Worm (Caenorhabditis elegans) whole organism, late embryonic: Measurements from ENCODE around the gene hmgs-1.

ENCODE experiments used
- C38D4.7 ChIP-seq: fragments of 200-800 bp; sonication (Bioruptor generic); optimal IDR thresholded peaks from 2 replicates; lab custom pipeline; 2018; ENCODE audit warnings: mild to moderate bottlenecking, missing genetic modification characterization, moderate library complexity, missing compliant biosample characterization
- K02D7.2 ChIP-seq: sonication (generic microtip); optimal IDR thresholded peaks from 2 replicates; lab custom pipeline; 2017; ENCODE audit warnings: mild to moderate bottlenecking, missing genetic modification characterization, missing compliant biosample characterization
- K09A11.1 ChIP-seq: sonication (generic microtip); optimal IDR thresholded peaks from 2 replicates; lab custom pipeline; 2017; ENCODE audit warnings: antibody characterized with exemption, mild to moderate bottlenecking, missing genetic modification characterization, missing compliant biosample characterization; ENCODE audit not compliant: insufficient read depth
- Y22D7AL.16 ChIP-seq: sonication (generic microtip); optimal IDR thresholded peaks from 2 replicates; lab custom pipeline; 2016; ENCODE audit warnings: missing genetic modification characterization, missing compliant biosample characterization
- ama-1 ChIP-seq: fragments of 150-350 bp; optimal IDR thresholded peaks from 2 replicates; lab custom pipeline; 2014
- ceh-14 ChIP-seq: sonication (generic microtip); optimal IDR thresholded peaks from 2 replicates; lab custom pipeline; 2016; ENCODE audit warnings: missing genotype, missing genetic modification characterization, missing compliant biosample characterization
- ceh-18 ChIP-seq: sonication (generic microtip); optimal IDR thresholded peaks from 2 replicates; lab custom pipeline; 2016; ENCODE audit warnings: missing genetic modification characterization, missing compliant biosample characterization
- ceh-2 ChIP-seq: sonication (generic microtip); optimal IDR thresholded peaks from 2 replicates; lab custom pipeline; 2016; ENCODE audit warnings: missing genotype, missing genetic modification characterization, missing compliant biosample characterization
- ceh-24 ChIP-seq: sonication (generic microtip); optimal IDR thresholded peaks from 2 replicates; lab custom pipeline; 2016; ENCODE audit warnings: mild to moderate bottlenecking, missing genetic modification characterization, missing compliant biosample characterization
- ceh-30 ChIP-seq: fragments of 150-350 bp; optimal IDR thresholded peaks from 2 replicates; lab custom pipeline; 2014; ENCODE audit warnings: missing biosample characterization, missing genetic modification characterization
- ceh-31 ChIP-seq: sonication (generic microtip); optimal IDR thresholded peaks from 2 replicates; lab custom pipeline; 2016; ENCODE audit warnings: missing genetic modification characterization, missing compliant biosample characterization
- ceh-45 ChIP-seq: fragments of 200-800 bp; sonication (Bioruptor generic); IDR thresholded peaks from 2 replicates; pipeline ENCODE4 v1.3.6; 2022; ENCODE audit warnings: missing genetic modification reagents, missing genetic modification characterization, missing compliant biosample characterization
- ceh-48 ChIP-seq: sonication (generic microtip); optimal IDR thresholded peaks from 2 replicates; lab custom pipeline; 2016; ENCODE audit warnings: missing genetic modification characterization, inconsistent platforms, missing compliant biosample characterization
- ceh-6 ChIP-seq: fragments of 200-800 bp; sonication (Bioruptor generic); optimal IDR thresholded peaks from 2 replicates; lab custom pipeline; 2018; ENCODE audit warnings: mild to moderate bottlenecking, missing genetic modification characterization, missing compliant biosample characterization
- che-1 ChIP-seq: sonication (generic microtip); optimal IDR thresholded peaks from 2 replicates; lab custom pipeline; 2016; ENCODE audit warnings: mild to moderate bottlenecking, missing genetic modification characterization, missing compliant biosample characterization
- dmd-4 ChIP-seq: sonication (generic microtip); optimal IDR thresholded peaks from 2 replicates; lab custom pipeline; 2016; ENCODE audit warnings: borderline replicate concordance, missing genetic modification characterization, missing compliant biosample characterization
- dve-1 ChIP-seq: sonication (generic microtip); optimal IDR thresholded peaks from 2 replicates; lab custom pipeline; 2017; ENCODE audit warnings: antibody characterized with exemption, mild to moderate bottlenecking, missing genetic modification characterization, missing compliant biosample characterization
- eyg-1 ChIP-seq: sonication (generic microtip); optimal IDR thresholded peaks from 2 replicates; lab custom pipeline; 2016; ENCODE audit warnings: missing genotype, missing genetic modification characterization, missing compliant biosample characterization
- fax-1 ChIP-seq: sonication (generic microtip); optimal IDR thresholded peaks from 2 replicates; lab custom pipeline; 2016; ENCODE audit warnings: missing genotype, missing genetic modification characterization, missing compliant biosample characterization
- fkh-10 ChIP-seq: fragments of 150-350 bp; optimal IDR thresholded peaks from 2 replicates; lab custom pipeline; 2014; ENCODE audit warnings: missing biosample characterization, missing genetic modification reagents, missing genetic modification characterization
- fkh-6 ChIP-seq: sonication (generic microtip); optimal IDR thresholded peaks from 2 replicates; lab custom pipeline; 2016; ENCODE audit warnings: missing genetic modification characterization, missing compliant biosample characterization
- hlh-13 ChIP-seq: fragments of 200-800 bp; sonication (Bioruptor generic); optimal IDR thresholded peaks from 2 replicates; lab custom pipeline; 2018; ENCODE audit warnings: mild to moderate bottlenecking, missing genetic modification characterization, missing compliant biosample characterization
- hlh-15 ChIP-seq: sonication (generic microtip); optimal IDR thresholded peaks from 2 replicates; lab custom pipeline; 2016; ENCODE audit warnings: missing genetic modification characterization, missing compliant biosample characterization
- hlh-30 ChIP-seq: sonication (generic microtip); optimal IDR thresholded peaks from 2 replicates; lab custom pipeline; 2017; ENCODE audit warnings: antibody characterized with exemption, missing genetic modification characterization, missing compliant biosample characterization; ENCODE audit not compliant: insufficient read depth
- hlh-8 ChIP-seq: sonication (generic microtip); optimal IDR thresholded peaks from 2 replicates; lab custom pipeline; 2016; ENCODE audit warnings: missing genotype, missing genetic modification characterization, missing compliant biosample characterization
- npax-4 ChIP-seq: sonication (generic microtip); optimal IDR thresholded peaks from 2 replicates; lab custom pipeline; 2016; ENCODE audit warnings: missing genetic modification characterization, missing compliant biosample characterization
- odd-2 ChIP-seq: sonication (generic microtip); optimal IDR thresholded peaks from 2 replicates; lab custom pipeline; 2017; ENCODE audit warnings: antibody characterized with exemption, mild to moderate bottlenecking, missing genetic modification characterization, missing compliant biosample characterization
- pat-9 ChIP-seq: fragments of 200-800 bp; sonication (Bioruptor generic); optimal IDR thresholded peaks from 2 replicates; lab custom pipeline; 2018; ENCODE audit warnings: mild to moderate bottlenecking, missing genetic modification characterization, moderate library complexity, missing compliant biosample characterization
- pax-1 ChIP-seq: fragments of 150-350 bp; optimal IDR thresholded peaks from 2 replicates; lab custom pipeline; 2014; ENCODE audit warnings: missing biosample characterization, missing genetic modification characterization
- pha-2 ChIP-seq: sonication (generic microtip); optimal IDR thresholded peaks from 2 replicates; lab custom pipeline; 2017; ENCODE audit warnings: mild to moderate bottlenecking, missing genetic modification characterization, missing compliant biosample characterization
- pros-1 ChIP-seq: fragments of 150-350 bp; optimal IDR thresholded peaks from 2 replicates; lab custom pipeline; 2014; ENCODE audit warnings: missing biosample characterization, missing genetic modification reagents, missing genetic modification characterization
- ref-2 ChIP-seq: sonication (generic microtip); optimal IDR thresholded peaks from 2 replicates; lab custom pipeline; 2016; ENCODE audit warnings: missing genetic modification characterization, missing compliant biosample characterization
- sox-4 ChIP-seq: sonication (generic microtip); optimal IDR thresholded peaks from 2 replicates; lab custom pipeline; 2017; ENCODE audit warnings: mild to moderate bottlenecking, missing genetic modification characterization, inconsistent platforms, missing compliant biosample characterization
- syd-9 ChIP-seq: sonication (generic microtip); optimal IDR thresholded peaks from 2 replicates; lab custom pipeline; 2016; ENCODE audit warnings: mild to moderate bottlenecking, missing genetic modification characterization, moderate library complexity, missing compliant biosample characterization
- tbx-2 ChIP-seq: sonication (generic microtip); optimal IDR thresholded peaks from 2 replicates; lab custom pipeline; 2016; ENCODE audit warnings: missing genetic modification characterization, missing compliant biosample characterization
- tbx-7 ChIP-seq: sonication (generic microtip); optimal IDR thresholded peaks from 2 replicates; lab custom pipeline; 2016; ENCODE audit warnings: missing genotype, missing genetic modification characterization, missing compliant biosample characterization
- ttx-3 ChIP-seq: sonication (generic microtip); optimal IDR thresholded peaks from 2 replicates; lab custom pipeline; 2016; ENCODE audit warnings: missing genetic modification reagents, missing genetic modification characterization, missing compliant biosample characterization
- unc-42 ChIP-seq: sonication (generic microtip); optimal IDR thresholded peaks from 2 replicates; lab custom pipeline; 2016; ENCODE audit warnings: missing genotype, missing genetic modification characterization, missing compliant biosample characterization
- ztf-16 ChIP-seq: sonication (generic microtip); optimal IDR thresholded peaks from 2 replicates; lab custom pipeline; 2017; ENCODE audit warnings: missing genetic modification characterization, missing compliant biosample characterization

hmgs-1 gene

DNA sequence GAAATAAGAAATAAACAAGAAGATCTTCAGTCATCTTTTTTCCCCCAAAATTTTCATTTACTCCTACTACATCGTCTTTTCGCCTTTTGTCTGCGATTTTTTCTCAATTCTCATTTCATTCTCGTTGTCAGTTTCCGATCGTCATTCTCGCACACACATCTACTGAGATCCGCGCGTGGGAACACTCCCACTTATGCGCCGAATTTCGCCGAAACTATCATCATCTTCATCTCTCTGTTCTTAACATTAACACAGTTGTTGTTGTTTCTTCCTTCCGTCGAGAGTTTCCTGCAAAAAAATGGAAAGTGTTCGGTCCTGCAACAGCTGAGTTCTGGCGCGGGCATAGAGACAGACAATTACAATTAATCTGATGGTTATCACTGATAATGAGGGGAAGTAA, 13.2 kb upstream of the hmgs-1 start:
- TF ChIP-seq ceh-18 (tag; lab: Kevin White, UChicago) (no peak), eyg-1 (tag; lab: Kevin White, UChicago) (no peak), ceh-14 (tag; lab: Kevin White, UChicago) (no peak), sox-4 (tag; lab: Kevin White, UChicago) (no peak), tbx-2 (tag; lab: Kevin White, UChicago) (no peak)

- TF ChIP-seq ceh-30 (tag; lab: Kevin White, UChicago) (no peak), ttx-3 (tag; lab: Kevin White, UChicago) (no peak), K09A11.1 (tag; lab: Kevin White, UChicago) (no peak), fkh-6 (tag; lab: Kevin White, UChicago) (no peak), K02D7.2 (tag; lab: Kevin White, UChicago) (no peak), syd-9 (tag; lab: Kevin White, UChicago) (no peak), fkh-10 (no peak), ama-1 (lab: Kevin White, UChicago) (no peak), dmd-4 (tag; lab: Kevin White, UChicago) (no peak), ceh-24 (no peak)
Observed at ce11 chrV:5696177-5696576, 11.8 kb upstream of the hmgs-1 start.

DNA sequence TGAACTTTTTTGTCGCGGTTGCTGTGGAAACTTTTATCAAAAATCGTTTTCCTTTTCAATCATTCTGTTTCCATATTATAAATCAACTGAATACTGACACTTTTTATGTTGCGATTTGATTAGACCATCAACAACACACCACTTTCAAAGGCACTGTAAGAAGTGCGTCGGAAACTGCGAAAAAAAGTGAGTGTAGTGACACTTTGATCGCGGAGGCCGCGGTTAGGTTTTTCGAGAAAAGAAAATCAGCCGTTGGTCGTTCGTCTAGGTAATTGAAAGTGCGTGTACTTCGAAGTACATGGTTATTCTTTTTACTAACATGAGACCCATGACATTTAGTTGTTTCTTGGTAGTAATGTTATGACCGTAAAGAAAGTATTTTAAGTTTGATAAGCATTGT, 11.2 kb upstream of the hmgs-1 start:
- no peak for TF ChIP-seq pax-1
- no peak for TF ChIP-seq ceh-45 (GFP tag; lab: Robert Waterston, UW)
- TF ChIP-seq odd-2 (tag; lab: Kevin White, UChicago): no peak
- no peak for TF ChIP-seq K09A11.1 (tag; lab: Kevin White, UChicago)
- TF ChIP-seq fkh-6 (tag; lab: Kevin White, UChicago): no peak
- no peak for TF ChIP-seq sox-4 (tag; lab: Kevin White, UChicago)
- TF ChIP-seq ceh-2: no peak
- TF ChIP-seq hlh-8: no peak
- no peak for TF ChIP-seq hlh-15 (tag; lab: Kevin White, UChicago)
- no peak for TF ChIP-seq dmd-4 (tag; lab: Kevin White, UChicago)
- no peak for TF ChIP-seq ref-2 (tag; lab: Kevin White, UChicago)
- TF ChIP-seq ceh-30 (tag; lab: Kevin White, UChicago): no peak
- no peak for TF ChIP-seq ceh-48 (tag; lab: Kevin White, UChicago)
- no peak for TF ChIP-seq hlh-13 (GFP tag; lab: Kevin White, UChicago)
- TF ChIP-seq dve-1: no peak
- TF ChIP-seq ama-1 (lab: Kevin White, UChicago): no peak
- no peak for TF ChIP-seq C38D4.7 (GFP tag; lab: Kevin White, UChicago)
- TF ChIP-seq tbx-7 (tag; lab: Kevin White, UChicago): no peak
- no peak for TF ChIP-seq che-1 (tag; lab: Kevin White, UChicago)
- TF ChIP-seq hlh-30 (tag; lab: Kevin White, UChicago): no peak
- TF ChIP-seq, all 69 proteins: peak for 0

ce11 chrV:5693595-5693994, 9.2 kb upstream of the hmgs-1 start:
- TF ChIP-seq ceh-6 (GFP tag; lab: Kevin White, UChicago) (no peak), tbx-7 (tag; lab: Kevin White, UChicago) (no peak), sox-4 (tag; lab: Kevin White, UChicago) (no peak), pat-9 (tag; lab: Kevin White, UChicago) (no peak), npax-4 (tag; lab: Kevin White, UChicago) (no peak), fkh-6 (tag; lab: Kevin White, UChicago) (no peak), pax-1 (no peak), pros-1 (no peak), fax-1 (tag; lab: Kevin White, UChicago) (no peak), tbx-2 (tag; lab: Kevin White, UChicago) (no peak), ztf-16 (no peak), pha-2 (no peak), unc-42 (tag; lab: Kevin White, UChicago) (no peak), ceh-14 (tag; lab: Kevin White, UChicago) (no peak), ttx-3 (tag; lab: Kevin White, UChicago) (no peak), ceh-31 (tag; lab: Kevin White, UChicago) (no peak), K09A11.1 (tag; lab: Kevin White, UChicago) (no peak), Y22D7AL.16 (no peak)
